Worm (Caenorhabditis elegans) whole organism, young adult: ENCODE measurements around the gene gcy-8.
A peak's percentile ranks its signal among the peaks of the same experiment; 100 is the strongest.

ENCODE experiments used
- B0336.3 ChIP-seq: fragments of 200-800 bp; sonication (Bioruptor generic); IDR thresholded peaks from 2 replicates; pipeline ENCODE4 v1.3.6; 2022; ENCODE audit warnings: missing genetic modification characterization, missing compliant biosample characterization
- D2030.7 ChIP-seq: fragments of 200-800 bp; sonication (Bioruptor generic); IDR thresholded peaks from 2 replicates; pipeline ENCODE4 v1.3.6; 2022; ENCODE audit warnings: missing genetic modification reagents, missing genetic modification characterization, missing compliant biosample characterization
- F23B12.7 ChIP-seq: sonication (generic microtip); optimal IDR thresholded peaks from 2 replicates; lab custom pipeline; 2017; ENCODE audit warnings: missing genetic modification characterization, mild to moderate bottlenecking, missing compliant biosample characterization, antibody characterized with exemption, moderate library complexity; ENCODE audit not compliant: insufficient read depth
- F33H1.4 ChIP-seq: fragments of 200-800 bp; sonication (Bioruptor generic); IDR thresholded peaks from 2 replicates; pipeline ENCODE4 v1.3.6; 2022; ENCODE audit warnings: missing genetic modification reagents, missing genetic modification characterization, missing compliant biosample characterization
- F49E8.2 ChIP-seq: sonication (generic microtip); optimal IDR thresholded peaks from 3 replicates; lab custom pipeline; 2017; ENCODE audit warnings: missing genetic modification characterization, mild to moderate bottlenecking, missing compliant biosample characterization, antibody characterized with exemption, moderate library complexity; ENCODE audit not compliant: insufficient read depth
- Y53G8AR.9 ChIP-seq: fragments of 200-800 bp; sonication (Bioruptor generic); conservative IDR thresholded peaks from 2 replicates; pipeline ENCODE4 v1.3.6; 2022; ENCODE audit warnings: missing genetic modification reagents, missing genetic modification characterization, missing compliant biosample characterization
- Y56A3A.18 ChIP-seq: fragments of 200-800 bp; sonication (Bioruptor generic); IDR thresholded peaks from 2 replicates; pipeline ENCODE4 v1.3.6; 2022; ENCODE audit warnings: missing genetic modification reagents, missing genetic modification characterization, missing compliant biosample characterization
- aptf-3 ChIP-seq: fragments of 200-800 bp; sonication (Bioruptor generic); IDR thresholded peaks from 2 replicates; pipeline ENCODE4 v1.3.6; 2022; ENCODE audit warnings: missing genetic modification characterization, missing compliant biosample characterization
- attf-6 ChIP-seq: fragments of 200-800 bp; sonication (Bioruptor generic); IDR thresholded peaks from 2 replicates; pipeline ENCODE4 v1.3.6; 2022; ENCODE audit warnings: missing genetic modification reagents, missing genetic modification characterization, missing compliant biosample characterization
- ceh-100 ChIP-seq: fragments of 200-800 bp; sonication (Bioruptor generic); IDR thresholded peaks from 2 replicates; pipeline ENCODE4 v1.3.6; 2022; ENCODE audit warnings: missing genetic modification reagents, missing genetic modification characterization, missing compliant biosample characterization
- dpff-1 ChIP-seq: sonication (generic microtip); optimal IDR thresholded peaks from 2 replicates; lab custom pipeline; 2017; ENCODE audit warnings: mild to moderate bottlenecking, missing genetic modification characterization, missing compliant biosample characterization
- egrh-3 ChIP-seq: fragments of 200-800 bp; sonication (Bioruptor generic); IDR thresholded peaks from 2 replicates; pipeline ENCODE4 v1.3.6; 2022; ENCODE audit warnings: missing genetic modification reagents, missing genetic modification characterization, missing compliant biosample characterization
- gei-17 ChIP-seq: fragments of 200-800 bp; sonication (Bioruptor generic); optimal IDR thresholded peaks from 2 replicates; lab custom pipeline; 2018; ENCODE audit warnings: mild to moderate bottlenecking, missing genetic modification characterization, missing compliant biosample characterization
- hsf-1 ChIP-seq: fragments of 200-800 bp; sonication (Bioruptor generic); IDR thresholded peaks from 2 replicates; pipeline ENCODE4 v1.3.6; 2022; ENCODE audit warnings: missing genetic modification reagents, missing genetic modification characterization, missing compliant biosample characterization
- let-526 ChIP-seq: fragments of 200-800 bp; sonication (Bioruptor generic); IDR thresholded peaks from 2 replicates; pipeline ENCODE4 v1.3.6; 2022; ENCODE audit warnings: missing genetic modification reagents, missing genetic modification characterization, missing compliant biosample characterization
- let-607 ChIP-seq, 2 experiments: fragments of 200-800 bp in 1 of 2; sonication (Bioruptor generic) in 1 of 2; sonication (generic microtip) in 1 of 2; optimal IDR thresholded peaks; 2 replicates each; lab custom pipeline; 2016 to 2018; ENCODE audit warnings: mild to moderate bottlenecking in 2 of 2, missing compliant biosample characterization in 2 of 2, missing genetic modification characterization in 2 of 2, moderate library complexity in 2 of 2, missing genotype in 1 of 2
- lin-54 ChIP-seq: fragments of 200-800 bp; sonication (Bioruptor generic); optimal IDR thresholded peaks from 2 replicates; lab custom pipeline; 2018; ENCODE audit warnings: mild to moderate bottlenecking, missing genetic modification characterization, missing compliant biosample characterization
- lsy-27 ChIP-seq: sonication (generic microtip); optimal IDR thresholded peaks from 2 replicates; lab custom pipeline; 2017; ENCODE audit warnings: missing genetic modification characterization, mild to moderate bottlenecking, missing compliant biosample characterization, antibody characterized with exemption, missing genotype, borderline replicate concordance; ENCODE audit not compliant: insufficient read depth
- madf-3 ChIP-seq: fragments of 200-800 bp; sonication (Bioruptor generic); IDR thresholded peaks from 2 replicates; pipeline ENCODE4 v1.3.6; 2022; ENCODE audit warnings: missing genetic modification reagents, missing genetic modification characterization, missing compliant biosample characterization
- mes-4 ChIP-seq: sonication (generic microtip); optimal IDR thresholded peaks from 2 replicates; lab custom pipeline; 2016; ENCODE audit warnings: missing genotype, missing genetic modification characterization, missing compliant biosample characterization
- nhr-80 ChIP-seq: sonication (generic microtip); optimal IDR thresholded peaks from 2 replicates; lab custom pipeline; 2016; ENCODE audit warnings: missing genetic modification characterization, missing compliant biosample characterization
- repo-1 ChIP-seq: sonication (generic microtip); optimal IDR thresholded peaks from 2 replicates; lab custom pipeline; 2017; ENCODE audit warnings: mild to moderate bottlenecking, missing genetic modification characterization, missing compliant biosample characterization
- sdz-38 ChIP-seq: sonication (generic microtip); optimal IDR thresholded peaks from 2 replicates; lab custom pipeline; 2016; ENCODE audit warnings: missing genotype, missing genetic modification characterization, missing compliant biosample characterization
- snpc-1.1 ChIP-seq: sonication (generic microtip); optimal IDR thresholded peaks from 2 replicates; lab custom pipeline; 2017; ENCODE audit warnings: missing genetic modification characterization, mild to moderate bottlenecking, missing compliant biosample characterization, antibody characterized with exemption, moderate library complexity, missing genotype, missing genetic modification reagents; ENCODE audit not compliant: insufficient read depth
- snpc-1.3 ChIP-seq: sonication (generic microtip); optimal IDR thresholded peaks from 2 replicates; lab custom pipeline; 2017; ENCODE audit warnings: missing genetic modification characterization, mild to moderate bottlenecking, missing compliant biosample characterization, antibody characterized with exemption, moderate library complexity, missing genotype, missing genetic modification reagents; ENCODE audit not compliant: insufficient read depth
- snpc-3.4 ChIP-seq: sonication (generic microtip); optimal IDR thresholded peaks from 2 replicates; lab custom pipeline; 2017; ENCODE audit warnings: missing genetic modification characterization, mild to moderate bottlenecking, missing compliant biosample characterization, antibody characterized with exemption, moderate library complexity, missing genotype, missing genetic modification reagents
- snpc-4 ChIP-seq, 5 experiments: fragments of 150-350 bp in 1 of 5; sonication (generic microtip) in 4 of 5; optimal IDR thresholded peaks; 2 replicates each; lab custom pipeline; 2014 to 2018; ENCODE audit warnings: missing genetic modification characterization in 5 of 5, missing biosample characterization in 3 of 5, antibody characterized with exemption in 2 of 5, mild to moderate bottlenecking in 2 of 5, missing compliant biosample characterization in 2 of 5, missing genotype in 2 of 5, moderate library complexity in 2 of 5, missing genetic modification reagents in 1 of 5
- tbx-9 ChIP-seq: sonication (generic microtip); optimal IDR thresholded peaks from 2 replicates; lab custom pipeline; 2016; ENCODE audit warnings: borderline replicate concordance, missing genetic modification characterization, inconsistent platforms, missing compliant biosample characterization
- unc-130 ChIP-seq: sonication (generic microtip); optimal IDR thresholded peaks from 2 replicates; lab custom pipeline; 2016; ENCODE audit warnings: missing genetic modification reagents, missing genetic modification characterization, missing compliant biosample characterization
- unc-62 ChIP-seq: fragments of 150-350 bp; optimal IDR thresholded peaks from 2 replicates; lab custom pipeline; 2014; ENCODE audit warnings: missing biosample characterization, missing genetic modification reagents, missing genetic modification characterization
- xnd-1 ChIP-seq: sonication (generic microtip); optimal IDR thresholded peaks from 2 replicates; lab custom pipeline; 2016; ENCODE audit warnings: missing genotype, missing genetic modification reagents, missing genetic modification characterization, missing compliant biosample characterization
- ztf-3 ChIP-seq: fragments of 200-800 bp; sonication (Bioruptor generic); optimal IDR thresholded peaks from 2 replicates; lab custom pipeline; 2018; ENCODE audit warnings: mild to moderate bottlenecking, missing genetic modification characterization, missing compliant biosample characterization

gcy-8 gene

DNA sequence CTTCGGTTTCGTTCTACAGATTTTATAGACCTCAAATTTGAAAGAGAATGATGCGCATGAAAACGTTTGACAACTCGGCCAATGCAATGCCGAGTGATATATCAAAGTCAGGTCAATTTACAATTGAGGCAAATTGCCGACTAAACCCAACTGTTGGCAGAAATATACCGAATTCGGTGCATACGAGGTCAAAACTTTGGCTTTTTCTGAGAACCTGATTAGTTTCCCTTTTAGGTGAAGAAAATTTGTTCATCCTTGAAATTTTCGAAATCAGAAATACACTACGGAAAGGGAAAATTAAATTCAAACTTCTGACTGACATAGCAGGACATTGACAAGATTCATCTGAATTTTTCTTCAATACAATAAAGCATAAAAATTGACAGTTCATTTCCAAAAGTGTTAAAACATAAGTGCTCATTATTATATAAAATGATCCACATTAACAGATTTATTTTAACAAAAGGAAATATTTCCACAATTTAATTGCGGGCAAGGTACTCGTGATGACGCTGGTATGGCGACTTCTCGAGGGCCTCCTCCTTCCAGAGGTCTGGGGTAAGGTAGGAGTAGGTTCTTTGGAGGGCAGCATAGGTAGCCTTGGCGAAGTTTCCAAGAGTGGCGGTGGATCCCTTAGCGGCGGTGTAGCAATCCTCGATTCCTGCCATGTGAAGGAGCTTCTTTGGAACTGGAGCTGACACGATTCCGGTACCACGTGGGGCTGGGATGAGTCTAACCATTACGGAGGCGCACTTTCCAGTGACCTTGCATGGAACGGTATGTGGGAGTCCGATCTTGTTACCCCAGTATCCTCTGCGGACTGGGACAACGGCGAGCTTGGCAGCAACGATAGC, 2.8 kb upstream of the gcy-8 start (continued):
- TF ChIP-seq lsy-27 (tag; lab: Kevin White, UChicago), result no peak
- peak; percentile 47 for TF ChIP-seq F49E8.2 (tag; lab: Kevin White, UChicago)
- TF ChIP-seq dpff-1 (tag; lab: Kevin White, UChicago), result no peak
- no peak for TF ChIP-seq tbx-9 (tag; lab: Kevin White, UChicago)
- TF ChIP-seq ztf-3, result no peak
- no peak for TF ChIP-seq let-526 (GFP tag; lab: Robert Waterston, UW)
- TF ChIP-seq xnd-1 (tag; lab: Kevin White, UChicago), result peak; percentile 39
- peak; percentile 64 for TF ChIP-seq hsf-1 (GFP tag; lab: Robert Waterston, UW)
- no peak for TF ChIP-seq let-607 (tag; optimal IDR thresholded peaks at IDR 0.05; lab: Kevin White, UChicago)
- TF ChIP-seq repo-1 (tag; lab: Kevin White, UChicago), result peak; percentile 64
- TF ChIP-seq snpc-3.4, result peak; percentile 59
- peak; percentile 62; the same call in 1 of the 2 replicates for TF ChIP-seq Y53G8AR.9
- TF ChIP-seq snpc-4 (GFP tag; optimal IDR thresholded peaks at IDR 0.05; lab: Kevin White, UChicago), result peak; percentile 40
- peak in 2 of 4 experiments; percentile 32 to 43 for TF ChIP-seq snpc-4 (tag; optimal IDR thresholded peaks at IDR 0.05; lab: Kevin White, UChicago)
- peak; percentile 68; the same call in 1 of the 2 replicates for TF ChIP-seq Y56A3A.18 (GFP tag; lab: Robert Waterston, UW)
- no peak for TF ChIP-seq nhr-80 (tag; lab: Kevin White, UChicago)
- peak; percentile 80 for TF ChIP-seq B0336.3 (GFP tag; lab: Robert Waterston, UW)
- peak; percentile 69 for TF ChIP-seq lin-54
- TF ChIP-seq aptf-3 (GFP tag; lab: Robert Waterston, UW), result 0 out of 2 replicates have a peak, but pooled peaks have one; percentile 65
- peak; percentile 43 for TF ChIP-seq unc-130 (GFP tag; lab: Kevin White, UChicago)
- no peak for TF ChIP-seq mes-4 (tag; lab: Kevin White, UChicago)
- peak; percentile 57; the same call in 1 of the 2 replicates for TF ChIP-seq attf-6 (GFP tag; lab: Robert Waterston, UW)
- no peak for TF ChIP-seq gei-17 (GFP tag; lab: Kevin White, UChicago)
- TF ChIP-seq madf-3 (GFP tag; lab: Robert Waterston, UW), result peak; percentile 24; the same call in 1 of the 2 replicates
- peak; percentile 29; the same call in 1 of the 2 replicates for TF ChIP-seq ceh-100 (GFP tag; lab: Robert Waterston, UW)
- no peak for TF ChIP-seq egrh-3 (GFP tag; lab: Robert Waterston, UW)
- TF ChIP-seq sdz-38 (tag; lab: Kevin White, UChicago), result no peak
- TF ChIP-seq snpc-1.1, result peak; percentile 30
- peak; percentile 15 for TF ChIP-seq D2030.7 (GFP tag; lab: Robert Waterston, UW)

DNA sequence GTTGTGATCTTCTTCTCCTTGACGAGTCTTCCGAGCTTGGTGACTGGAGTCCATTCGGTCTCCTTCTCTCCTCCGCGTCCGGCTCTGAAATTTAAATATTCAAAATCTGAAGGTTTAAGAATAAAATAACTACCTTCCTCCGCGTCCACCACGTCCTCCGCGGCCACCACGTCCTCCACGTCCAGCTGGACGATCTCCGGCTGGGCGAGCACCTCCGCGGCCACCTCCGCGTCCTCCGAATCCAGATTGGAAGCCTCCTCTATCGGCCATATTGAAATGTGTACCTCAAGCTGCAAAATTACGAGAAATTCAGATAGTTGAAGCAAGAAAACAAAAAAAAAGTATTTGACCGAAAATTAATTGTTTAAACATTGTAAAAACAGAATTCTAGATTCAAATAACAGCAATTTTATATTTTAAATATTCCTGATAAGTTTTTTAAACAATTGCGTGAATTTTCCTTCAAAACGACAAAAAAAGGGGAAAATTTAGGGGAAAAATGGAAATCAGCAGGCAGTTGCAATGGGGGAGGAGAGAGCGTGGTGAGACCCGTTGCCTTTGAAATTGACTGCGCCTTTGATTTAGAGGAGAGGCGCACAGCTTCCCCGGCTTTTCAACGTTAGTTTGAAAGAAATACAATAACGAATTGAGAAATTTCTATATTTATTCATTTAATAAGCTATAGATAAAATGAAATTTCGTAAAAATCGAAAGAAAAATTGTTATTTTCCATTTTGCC, 1.7 kb upstream of the gcy-8 start, which contains the start of gene rps-2:
Gene rps-2 (minus strand): TSS at position 290 of the 739 bp plus-strand sequence.
- peak; percentile 19 for TF ChIP-seq snpc-3.4
- TF ChIP-seq egrh-3 (GFP tag; lab: Robert Waterston, UW), result peak; percentile 81; the same call in 1 of the 2 replicates
- TF ChIP-seq F23B12.7 (tag; lab: Kevin White, UChicago), result peak; percentile 24
- no peak for TF ChIP-seq unc-62 (GFP tag; lab: Kevin White, UChicago)
- TF ChIP-seq gei-17 (GFP tag; lab: Kevin White, UChicago), result no peak
- TF ChIP-seq snpc-1.3 (tag; lab: Kevin White, UChicago), result peak; percentile 28
- peak; percentile 75 for TF ChIP-seq F33H1.4
